Worm (Caenorhabditis elegans) whole organism, young adult: ENCODE measurements around the gene wht-1.

Experiments
- B0261.1 ChIP-seq: sonication (generic microtip); optimal IDR thresholded peaks from 2 replicates; lab custom pipeline; 2016; ENCODE audit warnings: mild to moderate bottlenecking, missing genetic modification characterization, moderate library complexity, missing compliant biosample characterization
- B0336.3 ChIP-seq: fragments of 200-800 bp; sonication (Bioruptor generic); IDR thresholded peaks from 2 replicates; pipeline ENCODE4 v1.3.6; 2022; ENCODE audit warnings: missing genetic modification characterization, missing compliant biosample characterization
- C06A6.2 ChIP-seq: fragments of 200-800 bp; sonication (Bioruptor generic); conservative IDR thresholded peaks from 2 replicates; pipeline ENCODE4 v1.3.6; 2022; ENCODE audit warnings: missing genetic modification characterization, missing compliant biosample characterization
- D2030.7 ChIP-seq: fragments of 200-800 bp; sonication (Bioruptor generic); IDR thresholded peaks from 2 replicates; pipeline ENCODE4 v1.3.6; 2022; ENCODE audit warnings: missing genetic modification reagents, missing genetic modification characterization, missing compliant biosample characterization
- F10E7.11 ChIP-seq: sonication (generic microtip); optimal IDR thresholded peaks from 2 replicates; lab custom pipeline; 2017; ENCODE audit warnings: mild to moderate bottlenecking, missing genetic modification characterization, moderate library complexity, missing compliant biosample characterization
- F22D6.2 ChIP-seq: sonication (generic microtip); optimal IDR thresholded peaks from 2 replicates; lab custom pipeline; 2016; ENCODE audit warnings: mild to moderate bottlenecking, missing genetic modification characterization, missing compliant biosample characterization
- F33H1.4 ChIP-seq: fragments of 200-800 bp; sonication (Bioruptor generic); IDR thresholded peaks from 2 replicates; pipeline ENCODE4 v1.3.6; 2022; ENCODE audit warnings: missing genetic modification reagents, missing genetic modification characterization, missing compliant biosample characterization
- F39B2.1 ChIP-seq: fragments of 200-800 bp; sonication (Bioruptor generic); IDR thresholded peaks from 2 replicates; pipeline ENCODE4 v1.3.6; 2022; ENCODE audit warnings: missing genetic modification reagents, missing genetic modification characterization, missing compliant biosample characterization
- K12H6.12 ChIP-seq: fragments of 200-800 bp; sonication (Bioruptor generic); optimal IDR thresholded peaks from 2 replicates; lab custom pipeline; 2018; ENCODE audit warnings: mild to moderate bottlenecking, missing genetic modification characterization, missing compliant biosample characterization
- Y53G8AR.9 ChIP-seq: fragments of 200-800 bp; sonication (Bioruptor generic); conservative IDR thresholded peaks from 2 replicates; pipeline ENCODE4 v1.3.6; 2022; ENCODE audit warnings: missing genetic modification reagents, missing genetic modification characterization, missing compliant biosample characterization
- Y67H2A.10 ChIP-seq: fragments of 200-800 bp; sonication (Bioruptor generic); conservative IDR thresholded peaks from 2 replicates; pipeline ENCODE4 v1.3.6; 2022; ENCODE audit warnings: missing genetic modification reagents, missing genetic modification characterization, missing compliant biosample characterization
- ZK185.1 ChIP-seq: sonication (generic microtip); optimal IDR thresholded peaks from 2 replicates; lab custom pipeline; 2016; ENCODE audit warnings: mild to moderate bottlenecking, missing genetic modification characterization, missing compliant biosample characterization; ENCODE audit not compliant: poor library complexity, severe bottlenecking
- ama-1 ChIP-seq, 3 experiments: fragments of 150-350 bp in 1 of 3; sonication (generic microtip) in 2 of 3; optimal IDR thresholded peaks; 2 replicates each; lab custom pipeline; 2014 to 2018; ENCODE audit warnings: missing biosample characterization in 2 of 3, missing genetic modification characterization in 2 of 3, missing genetic modification reagents in 2 of 3
- attf-3 ChIP-seq: fragments of 200-800 bp; sonication (Bioruptor generic); conservative IDR thresholded peaks from 2 replicates; pipeline ENCODE4 v1.3.6; 2022; ENCODE audit warnings: missing genetic modification reagents, missing genetic modification characterization, missing compliant biosample characterization
- ceh-27 ChIP-seq: fragments of 200-800 bp; sonication (Bioruptor generic); optimal IDR thresholded peaks from 2 replicates; lab custom pipeline; 2018; ENCODE audit warnings: mild to moderate bottlenecking, missing genetic modification characterization, moderate library complexity, missing compliant biosample characterization
- chd-7 ChIP-seq: sonication (generic microtip); optimal IDR thresholded peaks from 2 replicates; lab custom pipeline; 2016; ENCODE audit warnings: mild to moderate bottlenecking, missing genetic modification characterization, moderate library complexity, missing compliant biosample characterization
- dox-1 ChIP-seq: fragments of 200-800 bp; sonication (Bioruptor generic); IDR thresholded peaks from 2 replicates; pipeline ENCODE4 v1.3.6; 2022; ENCODE audit warnings: missing genetic modification reagents, missing genetic modification characterization, missing compliant biosample characterization
- egrh-3 ChIP-seq: fragments of 200-800 bp; sonication (Bioruptor generic); IDR thresholded peaks from 2 replicates; pipeline ENCODE4 v1.3.6; 2022; ENCODE audit warnings: missing genetic modification reagents, missing genetic modification characterization, missing compliant biosample characterization
- ets-4 ChIP-seq: fragments of 200-800 bp; sonication (Bioruptor generic); optimal IDR thresholded peaks from 2 replicates; lab custom pipeline; 2018; ENCODE audit warnings: mild to moderate bottlenecking, missing genetic modification characterization, missing compliant biosample characterization
- him-1 ChIP-seq: sonication (generic microtip); optimal IDR thresholded peaks from 2 replicates; lab custom pipeline; 2016; ENCODE audit warnings: missing genotype, missing genetic modification reagents, missing genetic modification characterization, missing compliant biosample characterization
- hlh-12 ChIP-seq: sonication (generic microtip); optimal IDR thresholded peaks from 2 replicates; lab custom pipeline; 2016; ENCODE audit warnings: missing genetic modification characterization, missing compliant biosample characterization
- hmg-1.2 ChIP-seq: fragments of 200-800 bp; sonication (Bioruptor generic); IDR thresholded peaks from 2 replicates; pipeline ENCODE4 v1.3.6; 2022; ENCODE audit warnings: missing genetic modification reagents, missing genetic modification characterization, missing compliant biosample characterization
- hmg-20 ChIP-seq: fragments of 200-800 bp; sonication (Bioruptor generic); IDR thresholded peaks from 2 replicates; pipeline ENCODE4 v1.3.6; 2022; ENCODE audit warnings: missing genetic modification reagents, missing genetic modification characterization, missing compliant biosample characterization
- hsf-1 ChIP-seq: fragments of 200-800 bp; sonication (Bioruptor generic); IDR thresholded peaks from 2 replicates; pipeline ENCODE4 v1.3.6; 2022; ENCODE audit warnings: missing genetic modification reagents, missing genetic modification characterization, missing compliant biosample characterization
- lin-26 ChIP-seq: fragments of 200-800 bp; sonication (Bioruptor generic); IDR thresholded peaks from 2 replicates; pipeline ENCODE4 v1.3.6; 2022; ENCODE audit warnings: missing genetic modification reagents, missing genetic modification characterization, missing compliant biosample characterization
- lin-35 ChIP-seq, 3 experiments: fragments of 150-350 bp in 2 of 3; sonication (generic microtip) in 1 of 3; optimal IDR thresholded peaks; 2 replicates each; lab custom pipeline; 2014 to 2018; ENCODE audit warnings: missing biosample characterization in 3 of 3, missing genetic modification characterization in 3 of 3, missing genetic modification reagents in 3 of 3
- mel-28 ChIP-seq: sonication (generic microtip); optimal IDR thresholded peaks from 2 replicates; lab custom pipeline; 2016; ENCODE audit warnings: borderline replicate concordance, mild to moderate bottlenecking, missing genetic modification characterization, missing compliant biosample characterization
- nhr-120 ChIP-seq: fragments of 200-800 bp; sonication (Bioruptor generic); IDR thresholded peaks from 2 replicates; pipeline ENCODE4 v1.3.6; 2022; ENCODE audit warnings: missing genetic modification characterization, missing compliant biosample characterization
- nhr-27 ChIP-seq: fragments of 200-800 bp; sonication (Bioruptor generic); optimal IDR thresholded peaks from 2 replicates; lab custom pipeline; 2018; ENCODE audit warnings: mild to moderate bottlenecking, missing genetic modification characterization, moderate library complexity, missing compliant biosample characterization
- pbrm-1 ChIP-seq: fragments of 200-800 bp; sonication (Bioruptor generic); IDR thresholded peaks from 2 replicates; pipeline ENCODE4 v1.3.6; 2022; ENCODE audit warnings: missing genetic modification reagents, missing genetic modification characterization, missing compliant biosample characterization
- rpc-1 ChIP-seq, 2 experiments: fragments of 150-350 bp in 1 of 2; sonication (generic microtip) in 1 of 2; optimal IDR thresholded peaks; 2 replicates each; lab custom pipeline; 2014 to 2018; ENCODE audit warnings: missing biosample characterization in 1 of 2, missing genetic modification characterization in 1 of 2, missing genetic modification reagents in 1 of 2, missing genotype in 1 of 2
- sdz-38 ChIP-seq: sonication (generic microtip); optimal IDR thresholded peaks from 2 replicates; lab custom pipeline; 2016; ENCODE audit warnings: missing genotype, missing genetic modification characterization, missing compliant biosample characterization
- snpc-1.3 ChIP-seq: sonication (generic microtip); optimal IDR thresholded peaks from 2 replicates; lab custom pipeline; 2017; ENCODE audit warnings: missing genetic modification characterization, mild to moderate bottlenecking, missing compliant biosample characterization, antibody characterized with exemption, moderate library complexity, missing genotype, missing genetic modification reagents; ENCODE audit not compliant: insufficient read depth
- snpc-4 ChIP-seq, 5 experiments: fragments of 150-350 bp in 1 of 5; sonication (generic microtip) in 4 of 5; optimal IDR thresholded peaks; 2 replicates each; lab custom pipeline; 2014 to 2018; ENCODE audit warnings: missing genetic modification characterization in 5 of 5, missing biosample characterization in 3 of 5, antibody characterized with exemption in 2 of 5, mild to moderate bottlenecking in 2 of 5, missing compliant biosample characterization in 2 of 5, missing genotype in 2 of 5, moderate library complexity in 2 of 5, missing genetic modification reagents in 1 of 5
- tbp1 ChIP-seq: fragments of 200-800 bp; sonication (Bioruptor generic); optimal IDR thresholded peaks from 2 replicates; lab custom pipeline; 2018; ENCODE audit warnings: mild to moderate bottlenecking, missing genetic modification characterization, missing compliant biosample characterization
- unc-130 ChIP-seq: sonication (generic microtip); optimal IDR thresholded peaks from 2 replicates; lab custom pipeline; 2016; ENCODE audit warnings: missing genetic modification reagents, missing genetic modification characterization, missing compliant biosample characterization
- xnd-1 ChIP-seq: sonication (generic microtip); optimal IDR thresholded peaks from 2 replicates; lab custom pipeline; 2016; ENCODE audit warnings: missing genotype, missing genetic modification reagents, missing genetic modification characterization, missing compliant biosample characterization
- ztf-18 ChIP-seq: sonication (generic microtip); optimal IDR thresholded peaks from 2 replicates; lab custom pipeline; 2016; ENCODE audit warnings: missing genotype, mild to moderate bottlenecking, missing genetic modification characterization, missing compliant biosample characterization

wht-1 gene

DNA sequence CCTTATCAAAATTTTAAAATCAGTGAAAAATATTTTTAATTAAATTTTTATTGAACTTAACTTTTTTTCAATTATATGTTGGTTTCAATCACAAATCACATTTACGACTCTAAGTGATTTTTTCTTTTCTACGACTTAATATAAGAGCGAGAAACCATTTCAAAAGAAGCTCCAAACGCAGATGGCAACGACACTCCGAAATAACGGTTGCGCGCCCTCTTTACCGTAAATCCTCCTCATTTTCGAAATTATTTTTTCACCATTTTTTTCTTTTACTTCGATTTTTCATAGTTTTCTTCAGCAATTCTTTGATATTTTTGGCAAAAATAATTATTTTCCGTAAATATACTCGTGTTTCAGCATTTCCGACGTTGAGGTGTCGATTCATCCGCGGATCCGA, 22.8 kb downstream of the wht-1 start:
- peak; percentile 89 for TF ChIP-seq attf-3 (GFP tag; lab: Robert Waterston, UW)
- TF ChIP-seq, all 124 proteins: peak for 1; not testable (repeated sequence) for 123

DNA sequence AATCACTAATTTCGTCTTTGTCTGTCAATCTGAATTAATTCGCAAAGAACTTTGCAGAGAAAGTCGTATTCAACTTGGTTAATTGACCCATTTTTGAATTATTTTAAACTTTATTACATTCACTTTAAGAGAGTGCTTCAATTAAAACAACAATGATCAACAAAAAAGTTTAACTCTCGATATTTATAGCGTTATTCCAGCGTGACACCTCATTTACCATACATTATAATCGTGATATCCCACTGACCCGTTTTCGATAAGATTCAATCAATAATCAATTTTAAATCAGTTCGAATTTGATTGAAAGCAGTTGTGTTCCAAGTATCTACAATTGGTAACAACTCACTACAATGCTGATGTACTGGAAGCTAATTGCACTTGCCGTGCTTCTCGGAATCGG, 30.8 kb downstream of the wht-1 start, which contains the start of gene clc-10:
Gene clc-10, plus strand, starts transcription at position 301 of the 400 bp plus-strand sequence.
- TF ChIP-seq ama-1 (optimal IDR thresholded peaks at IDR 0.05; lab: Kevin White, UChicago): no peak
- TF ChIP-seq ama-1 (GFP tag; optimal IDR thresholded peaks at IDR 0.05; lab: Kevin White, UChicago): no peak
- no peak for TF ChIP-seq hsf-1 (GFP tag; lab: Robert Waterston, UW)
- TF ChIP-seq C06A6.2: no peak
- no peak for TF ChIP-seq Y53G8AR.9 (GFP tag; lab: Robert Waterston, UW)

ce11 chrIII:6056179-6056578, 31.4 kb downstream of the wht-1 start:
- TF ChIP-seq him-1 (tag; lab: Kevin White, UChicago) (peak; percentile 51), B0261.1 (peak; percentile 60), nhr-27 (tag; lab: Kevin White, UChicago) (no peak), ZK185.1 (peak; percentile 6), ztf-18 (tag; lab: Kevin White, UChicago) (no peak), D2030.7 (GFP tag; lab: Robert Waterston, UW) (0 out of 2 replicates have a peak, but pooled peaks have one; percentile 17), mel-28 (tag; lab: Kevin White, UChicago) (no peak), pbrm-1 (GFP tag; lab: Robert Waterston, UW) (no peak), lin-35 (GFP tag; optimal IDR thresholded peaks at IDR 0.05; lab: Kevin White, UChicago) (no peak), F33H1.4 (GFP tag; lab: Robert Waterston, UW) (no peak), lin-26 (GFP tag; lab: Robert Waterston, UW) (peak; percentile 79), sdz-38 (tag; lab: Kevin White, UChicago) (no peak), tbp1 (GFP tag; lab: Kevin White, UChicago) (peak; percentile 87), chd-7 (tag; lab: Kevin White, UChicago) (no peak), nhr-120 (GFP tag; lab: Robert Waterston, UW) (no peak), unc-130 (no peak), xnd-1 (no peak), rpc-1 (optimal IDR thresholded peaks at IDR 0.05; lab: Kevin White, UChicago) (peak; percentile 60), rpc-1 (tag; optimal IDR thresholded peaks at IDR 0.05; lab: Kevin White, UChicago) (peak; percentile 74), snpc-1.3 (tag; lab: Kevin White, UChicago) (peak; percentile 31), hmg-1.2 (no peak)

- TF ChIP-seq B0336.3 (GFP tag; lab: Robert Waterston, UW) (no peak), nhr-27 (tag; lab: Kevin White, UChicago) (no peak)
These were observed 31.8 kb downstream of the wht-1 start, which contains the start of gene F40H6.5 for ce11 chrIII:6055706-6056105. Gene F40H6.5 (minus strand): TSS chrIII:6055806.

DNA sequence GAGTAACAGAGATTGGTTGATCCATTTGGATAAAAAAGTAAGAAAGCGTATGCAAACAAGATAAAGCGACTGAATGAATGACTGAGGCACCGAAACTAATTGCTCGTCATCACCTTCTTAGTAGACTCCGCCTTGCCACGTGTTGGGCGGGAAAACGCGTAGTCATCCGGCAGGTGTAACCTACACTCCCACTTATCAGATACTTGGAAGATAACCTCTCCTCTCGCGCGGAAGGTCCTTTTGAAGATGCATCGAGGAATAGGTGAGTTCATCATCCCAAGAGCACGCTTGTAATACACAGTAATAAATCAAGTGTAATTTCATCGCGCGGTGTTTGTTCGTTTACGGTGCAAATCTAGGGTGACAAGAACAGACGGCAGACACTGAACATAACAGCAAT, 40.7 kb downstream of the wht-1 start, which contains the start of gene tbx-11:
Gene tbx-11, minus strand, starts transcription at position 101 of the 400 bp plus-strand sequence.
- TF ChIP-seq rpc-1 (optimal IDR thresholded peaks at IDR 0.05; lab: Kevin White, UChicago): no peak
- no peak for TF ChIP-seq rpc-1 (tag; optimal IDR thresholded peaks at IDR 0.05; lab: Kevin White, UChicago)

ce11 chrIII:6039370-6039769, 48.2 kb downstream of the wht-1 start, which contains the start of gene ift-139:
Gene ift-139 (minus strand): TSS chrIII:6039470.
- no peak for TF ChIP-seq F33H1.4 (GFP tag; lab: Robert Waterston, UW)
- TF ChIP-seq F39B2.1 (GFP tag; lab: Robert Waterston, UW): no peak
- TF ChIP-seq egrh-3 (GFP tag; lab: Robert Waterston, UW): no peak
- no peak for TF ChIP-seq F10E7.11
- no peak for TF ChIP-seq hsf-1 (GFP tag; lab: Robert Waterston, UW)
- no peak for TF ChIP-seq ceh-27 (GFP tag; lab: Kevin White, UChicago)
- no peak for TF ChIP-seq snpc-4 (GFP tag; optimal IDR thresholded peaks at IDR 0.05; lab: Kevin White, UChicago)
- no peak for TF ChIP-seq snpc-4 (tag; optimal IDR thresholded peaks at IDR 0.05; lab: Kevin White, UChicago)
- no peak for TF ChIP-seq hmg-20 (GFP tag; lab: Robert Waterston, UW)
- no peak for TF ChIP-seq hlh-12 (tag; lab: Kevin White, UChicago)
- TF ChIP-seq Y67H2A.10 (GFP tag; lab: Robert Waterston, UW): no peak
- no peak for TF ChIP-seq ZK185.1
- no peak for TF ChIP-seq dox-1 (GFP tag; lab: Robert Waterston, UW)
- no peak for TF ChIP-seq ets-4 (GFP tag; lab: Kevin White, UChicago)
- no peak for TF ChIP-seq K12H6.12
- no peak for TF ChIP-seq F22D6.2 (tag; lab: Kevin White, UChicago)
